Fruit fly (Drosophila melanogaster): Measurements from ENCODE around the gene CG32712.
A peak's percentile ranks its signal among the peaks of the same experiment; 100 is the strongest.

CG32712 gene

dm6 chrX:8410349-8411240, 23.0 kb downstream of the CG32712 start:
- peak; percentile 16 for TF ChIP-seq Myc (optimal IDR thresholded peaks at IDR 0.05)
- TF ChIP-seq foxo (GFP tag; optimal IDR thresholded peaks at IDR 0.05): no peak
- peak; percentile 73 for TF ChIP-seq Hr83 (GFP tag; optimal IDR thresholded peaks at IDR 0.05; ENCODE audit: poor library complexity, severe bottlenecking)
- TF ChIP-seq tai (GFP tag; optimal IDR thresholded peaks at IDR 0.05): no peak
- TF ChIP-seq sage (GFP tag; optimal IDR thresholded peaks at IDR 0.05): peak; percentile 30
- no peak for TF ChIP-seq pan (optimal IDR thresholded peaks at IDR 0.05)
- TF ChIP-seq ey (GFP tag; optimal IDR thresholded peaks at IDR 0.05): no peak
- peak; percentile 38 to 79 for TF ChIP-seq dl (GFP tag; optimal IDR thresholded peaks at IDR 0.05; ENCODE audit: insufficient read depth in 1 of 2, partially characterized antibody in 2 of 2)
- TF ChIP-seq CrebA (GFP tag; optimal IDR thresholded peaks at IDR 0.05; ENCODE audit: borderline replicate concordance): no peak
- no peak for TF ChIP-seq Mio (GFP tag; optimal IDR thresholded peaks at IDR 0.05)
- TF ChIP-seq woc (GFP tag; optimal IDR thresholded peaks at IDR 0.05): no peak
- TF ChIP-seq Dif (GFP tag; optimal IDR thresholded peaks at IDR 0.05; ENCODE audit: partially characterized antibody): peak; percentile 90
- TF ChIP-seq dmrt93B (GFP tag; optimal IDR thresholded peaks at IDR 0.05): no peak
- peak; percentile 11 for TF ChIP-seq br (GFP tag; optimal IDR thresholded peaks at IDR 0.05)
- TF ChIP-seq brk (GFP tag; optimal IDR thresholded peaks at IDR 0.05): no peak
- peak; percentile 28 for TF ChIP-seq CG32264 (GFP tag; optimal IDR thresholded peaks at IDR 0.05)
- TF ChIP-seq rgr (GFP tag; optimal IDR thresholded peaks at IDR 0.05): no peak
- TF ChIP-seq h (GFP tag; optimal IDR thresholded peaks at IDR 0.05): peak; percentile 46
- TF ChIP-seq Vsx2 (GFP tag; optimal IDR thresholded peaks at IDR 0.05; ENCODE audit: partially characterized antibody): no peak
- no peak for TF ChIP-seq Rel (GFP tag; optimal IDR thresholded peaks at IDR 0.05)
- no peak for TF ChIP-seq Rel (tag; optimal IDR thresholded peaks at IDR 0.05)
- no peak for TF ChIP-seq CG9705 (GFP tag; optimal IDR thresholded peaks at IDR 0.05)

dm6 chrX:8409793-8410192, 23.8 kb downstream of the CG32712 start:
- TF ChIP-seq woc (GFP tag; optimal IDR thresholded peaks at IDR 0.05) (peak; percentile 50), Hr83 (GFP tag; optimal IDR thresholded peaks at IDR 0.05; ENCODE audit: poor library complexity, severe bottlenecking) (peak; percentile 90), Rel (GFP tag; optimal IDR thresholded peaks at IDR 0.05) (peak; percentile 85), Rel (tag; optimal IDR thresholded peaks at IDR 0.05) (peak; percentile 81), Hnf4 (GFP tag; optimal IDR thresholded peaks at IDR 0.05) (peak; percentile 13), foxo (GFP tag; optimal IDR thresholded peaks at IDR 0.05) (peak in 1 of 2 experiments; percentile 75), CG32264 (GFP tag; optimal IDR thresholded peaks at IDR 0.05) (peak; percentile 76), Abd-B (GFP tag; optimal IDR thresholded peaks at IDR 0.05) (no peak), Dfd (GFP tag; optimal IDR thresholded peaks at IDR 0.05) (no peak), brk (GFP tag; optimal IDR thresholded peaks at IDR 0.05) (peak; percentile 85), OdsH (GFP tag; optimal IDR thresholded peaks at IDR 0.05) (no peak), h (GFP tag; optimal IDR thresholded peaks at IDR 0.05) (peak; percentile 23), Vsx2 (GFP tag; optimal IDR thresholded peaks at IDR 0.05; ENCODE audit: partially characterized antibody) (no peak), tai (GFP tag; optimal IDR thresholded peaks at IDR 0.05) (no peak), CG9705 (GFP tag; optimal IDR thresholded peaks at IDR 0.05) (peak; percentile 24), CrebA (GFP tag; optimal IDR thresholded peaks at IDR 0.05; ENCODE audit: borderline replicate concordance) (no peak), pan (optimal IDR thresholded peaks at IDR 0.05) (no peak), Hr78 (GFP tag; optimal IDR thresholded peaks at IDR 0.05) (no peak), Sp1 (GFP tag; optimal IDR thresholded peaks at IDR 0.05) (peak; percentile 83), br (GFP tag; optimal IDR thresholded peaks at IDR 0.05) (peak; percentile 23), Myc (optimal IDR thresholded peaks at IDR 0.05) (no peak), Mio (GFP tag; optimal IDR thresholded peaks at IDR 0.05) (no peak), Jra (GFP tag; optimal IDR thresholded peaks at IDR 0.05) (no peak), N (GFP tag; optimal IDR thresholded peaks at IDR 0.05) (peak; percentile 7), sv (GFP tag; optimal IDR thresholded peaks at IDR 0.05) (no peak), usp (GFP tag; optimal IDR thresholded peaks at IDR 0.05) (no peak), jim (GFP tag; optimal IDR thresholded peaks at IDR 0.05) (no peak), lola (GFP tag; optimal IDR thresholded peaks at IDR 0.05) (no peak), dsf (GFP tag; optimal IDR thresholded peaks at IDR 0.05; ENCODE audit: borderline replicate concordance) (no peak), sage (GFP tag; optimal IDR thresholded peaks at IDR 0.05) (peak; percentile 85), rgr (GFP tag; optimal IDR thresholded peaks at IDR 0.05) (peak; percentile 34), dmrt93B (GFP tag; optimal IDR thresholded peaks at IDR 0.05) (no peak), ey (GFP tag; optimal IDR thresholded peaks at IDR 0.05) (no peak), dl (GFP tag; optimal IDR thresholded peaks at IDR 0.05; ENCODE audit: insufficient read depth in 1 of 2, partially characterized antibody in 2 of 2) (peak; percentile 69 to 75), HLH106 (tag; optimal IDR thresholded peaks at IDR 0.05) (peak; percentile 21), GATAd (GFP tag; optimal IDR thresholded peaks at IDR 0.05) (no peak), Dif (GFP tag; optimal IDR thresholded peaks at IDR 0.05; ENCODE audit: partially characterized antibody) (peak; percentile 23), fru (GFP tag; optimal IDR thresholded peaks at IDR 0.05) (peak; percentile 21)

Measured in whole organism, wandering third instar larva.